Worm (Caenorhabditis elegans) whole organism, mixed stage, embryonic: ENCODE measurements around the gene B0035.21.

Source experiments
- bed-3 ChIP-seq: fragments of 200-800 bp; sonication (Bioruptor generic); optimal IDR thresholded peaks from 3 replicates; lab custom pipeline; 2018; ENCODE audit warnings: mild to moderate bottlenecking, missing genetic modification characterization, moderate library complexity, missing compliant biosample characterization
- blmp-1 ChIP-seq: fragments of 150-350 bp; optimal IDR thresholded peaks from 2 replicates; lab custom pipeline; 2014; ENCODE audit warnings: missing biosample characterization, missing genetic modification characterization
- ceh-39 ChIP-seq: fragments of 150-350 bp; optimal IDR thresholded peaks from 2 replicates; lab custom pipeline; 2014; ENCODE audit warnings: missing biosample characterization, missing genetic modification characterization
- ceh-43 ChIP-seq: fragments of 200-800 bp; sonication (Bioruptor generic); optimal IDR thresholded peaks from 2 replicates; lab custom pipeline; 2018; ENCODE audit warnings: mild to moderate bottlenecking, missing genetic modification characterization, moderate library complexity, missing compliant biosample characterization
- ceh-83 ChIP-seq: fragments of 200-800 bp; sonication (Bioruptor generic); optimal IDR thresholded peaks from 2 replicates; lab custom pipeline; 2018; ENCODE audit warnings: mild to moderate bottlenecking, missing genetic modification characterization, missing compliant biosample characterization
- ces-1 ChIP-seq: fragments of 150-350 bp; optimal IDR thresholded peaks from 2 replicates; lab custom pipeline; 2014; ENCODE audit warnings: missing biosample characterization, missing genetic modification reagents, missing genetic modification characterization
- drap-1 ChIP-seq: fragments of 200-800 bp; sonication (Bioruptor generic); optimal IDR thresholded peaks from 3 replicates; lab custom pipeline; 2018; ENCODE audit warnings: mild to moderate bottlenecking, missing genetic modification characterization, missing compliant biosample characterization
- elt-1 ChIP-seq: sonication (generic microtip); optimal IDR thresholded peaks from 2 replicates; lab custom pipeline; 2017; ENCODE audit warnings: missing genetic modification characterization, mild to moderate bottlenecking, missing compliant biosample characterization, antibody characterized with exemption, moderate library complexity, borderline replicate concordance; ENCODE audit not compliant: insufficient read depth
- elt-3 ChIP-seq: fragments of 150-350 bp; optimal IDR thresholded peaks from 2 replicates; lab custom pipeline; 2014; ENCODE audit warnings: missing biosample characterization, missing genetic modification characterization
- flh-1 ChIP-seq: fragments of 200-800 bp; sonication (Bioruptor generic); optimal IDR thresholded peaks from 2 replicates; lab custom pipeline; 2018; ENCODE audit warnings: mild to moderate bottlenecking, missing genetic modification characterization, moderate library complexity, missing compliant biosample characterization
- ham-2 ChIP-seq: fragments of 200-800 bp; sonication (Bioruptor generic); optimal IDR thresholded peaks from 2 replicates; lab custom pipeline; 2018; ENCODE audit warnings: mild to moderate bottlenecking, missing genetic modification characterization, missing compliant biosample characterization
- hlh-1 ChIP-seq: fragments of 150-350 bp; optimal IDR thresholded peaks from 2 replicates; lab custom pipeline; 2014; ENCODE audit warnings: missing biosample characterization, missing genetic modification reagents, missing genetic modification characterization
- lin-13 ChIP-seq: fragments of 150-350 bp; optimal IDR thresholded peaks from 2 replicates; lab custom pipeline; 2014; ENCODE audit warnings: missing biosample characterization, missing genetic modification characterization
- lsy-2 ChIP-seq: fragments of 150-350 bp; optimal IDR thresholded peaks from 2 replicates; lab custom pipeline; 2014; ENCODE audit warnings: missing biosample characterization, missing genetic modification characterization
- mab-5 ChIP-seq: fragments of 150-350 bp; optimal IDR thresholded peaks from 2 replicates; lab custom pipeline; 2014; ENCODE audit warnings: missing biosample characterization, missing genetic modification characterization
- mep-1 ChIP-seq: fragments of 150-350 bp; optimal IDR thresholded peaks from 2 replicates; lab custom pipeline; 2017; ENCODE audit warnings: missing biosample characterization, missing genetic modification reagents, missing genetic modification characterization, inconsistent platforms
- mls-2 ChIP-seq: sonication (generic microtip); optimal IDR thresholded peaks from 2 replicates; lab custom pipeline; 2016; ENCODE audit warnings: mild to moderate bottlenecking, missing genetic modification characterization, moderate library complexity, missing compliant biosample characterization
- nhr-12 ChIP-seq: fragments of 150-350 bp; optimal IDR thresholded peaks from 2 replicates; lab custom pipeline; 2014; ENCODE audit warnings: missing biosample characterization, missing genetic modification characterization
- nhr-2 ChIP-seq: fragments of 150-350 bp; optimal IDR thresholded peaks from 2 replicates; lab custom pipeline; 2014; ENCODE audit warnings: missing biosample characterization, missing genetic modification characterization
- nhr-237 ChIP-seq: fragments of 150-350 bp; optimal IDR thresholded peaks from 2 replicates; lab custom pipeline; 2014; ENCODE audit warnings: missing biosample characterization, missing genetic modification characterization
- nhr-28 ChIP-seq: fragments of 150-350 bp; optimal IDR thresholded peaks from 2 replicates; lab custom pipeline; 2014; ENCODE audit warnings: missing biosample characterization, missing genetic modification characterization
- nhr-76 ChIP-seq: sonication (generic microtip); optimal IDR thresholded peaks from 2 replicates; lab custom pipeline; 2017; ENCODE audit warnings: missing biosample characterization, missing genetic modification characterization
- pha-4 ChIP-seq: fragments of 150-350 bp; optimal IDR thresholded peaks from 2 replicates; lab custom pipeline; 2018; ENCODE audit warnings: missing biosample characterization, missing genetic modification reagents, missing genetic modification characterization
- sem-2 ChIP-seq: fragments of 200-800 bp; sonication (Bioruptor generic); optimal IDR thresholded peaks from 2 replicates; lab custom pipeline; 2018; ENCODE audit warnings: mild to moderate bottlenecking, missing genetic modification characterization, missing compliant biosample characterization
- snpc-4 ChIP-seq: fragments of 150-350 bp; optimal IDR thresholded peaks from 2 replicates; lab custom pipeline; 2014; ENCODE audit warnings: missing biosample characterization, missing genetic modification characterization
- tbx-8 ChIP-seq: fragments of 200-800 bp; sonication (Bioruptor generic); optimal IDR thresholded peaks from 2 replicates; lab custom pipeline; 2018; ENCODE audit warnings: mild to moderate bottlenecking, missing genetic modification characterization, moderate library complexity, missing compliant biosample characterization
- unc-120 ChIP-seq: sonication (generic microtip); optimal IDR thresholded peaks from 2 replicates; lab custom pipeline; 2017; ENCODE audit warnings: missing genetic modification characterization, missing compliant biosample characterization; ENCODE audit not compliant: poor library complexity, severe bottlenecking
- zip-8 ChIP-seq: fragments of 150-350 bp; optimal IDR thresholded peaks from 2 replicates; lab custom pipeline; 2014; ENCODE audit warnings: missing biosample characterization, missing genetic modification characterization
- ztf-11 ChIP-seq: fragments of 150-350 bp; optimal IDR thresholded peaks from 2 replicates; lab custom pipeline; 2014; ENCODE audit warnings: missing biosample characterization, missing genetic modification characterization

B0035.21 gene

ce11 chrIV:11288965-11289364 is 38.1 kb upstream of the B0035.21 start:
- TF ChIP-seq blmp-1 (tag; lab: Kevin White, UChicago) (no peak), nhr-237 (tag; lab: Kevin White, UChicago) (no peak), elt-3 (tag; lab: Kevin White, UChicago) (no peak)

- no peak for TF ChIP-seq ceh-43 (GFP tag; lab: Kevin White, UChicago)
- no peak for TF ChIP-seq sem-2 (GFP tag; lab: Kevin White, UChicago)
- TF ChIP-seq, all 35 proteins: peak for 0
These were observed 30.3 kb upstream of the B0035.21 start, which contains the start of gene mttu-1 for ce11 chrIV:11296787-11297186. Gene mttu-1 (minus strand): TSS chrIV:11296887.

ce11 chrIV:11298154-11299086 is 28.6 kb upstream of the B0035.21 start, which contains the start of the genes B0035.15 and dnj-1:
Gene B0035.15 (minus strand): TSS chrIV:11298252.
Gene dnj-1 (plus strand): TSS chrIV:11299036.
- no peak for TF ChIP-seq ztf-11 (tag; lab: Kevin White, UChicago)
- TF ChIP-seq snpc-4 (tag; lab: Kevin White, UChicago), result no peak
- no peak for TF ChIP-seq flh-1 (GFP tag; lab: Kevin White, UChicago)
- TF ChIP-seq ceh-39, result no peak
- no peak for TF ChIP-seq ceh-43 (GFP tag; lab: Kevin White, UChicago)
- TF ChIP-seq nhr-28 (tag; lab: Kevin White, UChicago), result no peak
- TF ChIP-seq lsy-2 (tag; lab: Kevin White, UChicago), result peak; percentile 11
- TF ChIP-seq mep-1 (tag; lab: Kevin White, UChicago), result no peak
- no peak for TF ChIP-seq mab-5
- TF ChIP-seq hlh-1, result no peak
- no peak for TF ChIP-seq mls-2
- TF ChIP-seq blmp-1 (tag; lab: Kevin White, UChicago), result peak; percentile 6
- TF ChIP-seq ces-1 (GFP tag; lab: Kevin White, UChicago), result peak; percentile 85
- TF ChIP-seq ham-2 (GFP tag; lab: Kevin White, UChicago), result peak; percentile 67
- no peak for TF ChIP-seq ceh-83 (GFP tag; lab: Kevin White, UChicago)
- TF ChIP-seq elt-3 (tag; lab: Kevin White, UChicago), result no peak
- TF ChIP-seq zip-8 (tag; lab: Kevin White, UChicago), result no peak
- TF ChIP-seq bed-3 (GFP tag; lab: Kevin White, UChicago), result no peak
- TF ChIP-seq nhr-2 (tag; lab: Kevin White, UChicago), result no peak

ce11 chrIV:11304970-11305369 is 22.1 kb upstream of the B0035.21 start:
- no peak for TF ChIP-seq nhr-76 (tag; lab: Kevin White, UChicago)
- no peak for TF ChIP-seq unc-120 (tag; lab: Kevin White, UChicago)
- TF ChIP-seq ham-2 (GFP tag; lab: Kevin White, UChicago), result no peak
- no peak for TF ChIP-seq hlh-1
- TF ChIP-seq ceh-39, result no peak
- no peak for TF ChIP-seq flh-1 (GFP tag; lab: Kevin White, UChicago)
- TF ChIP-seq pha-4 (tag; lab: Kevin White, UChicago), result no peak
- TF ChIP-seq ces-1 (GFP tag; lab: Kevin White, UChicago), result no peak
- no peak for TF ChIP-seq bed-3 (GFP tag; lab: Kevin White, UChicago)
- no peak for TF ChIP-seq drap-1
- no peak for TF ChIP-seq lin-13
- TF ChIP-seq nhr-28 (tag; lab: Kevin White, UChicago), result no peak
- no peak for TF ChIP-seq tbx-8 (GFP tag; lab: Kevin White, UChicago)
- no peak for TF ChIP-seq ceh-83 (GFP tag; lab: Kevin White, UChicago)
- TF ChIP-seq elt-1 (tag; lab: Kevin White, UChicago), result no peak
- no peak for TF ChIP-seq mep-1 (tag; lab: Kevin White, UChicago)
- no peak for TF ChIP-seq ceh-43 (GFP tag; lab: Kevin White, UChicago)
- TF ChIP-seq blmp-1 (tag; lab: Kevin White, UChicago), result no peak
- TF ChIP-seq, all 35 proteins: peak for 0

- TF ChIP-seq ces-1 (GFP tag; lab: Kevin White, UChicago), result no peak
- no peak for TF ChIP-seq nhr-28 (tag; lab: Kevin White, UChicago)
- TF ChIP-seq nhr-12 (tag; lab: Kevin White, UChicago), result no peak
- TF ChIP-seq bed-3 (GFP tag; lab: Kevin White, UChicago), result no peak
These were observed 20.5 kb upstream of the B0035.21 start, which contains the start of gene B0035.13 for ce11 chrIV:11306548-11306947. Gene B0035.13 (minus strand): TSS chrIV:11306720.
